Worm (Caenorhabditis elegans) whole organism, late embryonic: ENCODE results near the gene dlat-2.

Experiments used
- C08G9.2 ChIP-seq: sonication (generic microtip); optimal IDR thresholded peaks from 2 replicates; lab custom pipeline; 2016; ENCODE audit warnings: mild to moderate bottlenecking, missing genetic modification characterization, moderate library complexity, missing compliant biosample characterization
- C38D4.7 ChIP-seq: fragments of 200-800 bp; sonication (Bioruptor generic); optimal IDR thresholded peaks from 2 replicates; lab custom pipeline; 2018; ENCODE audit warnings: mild to moderate bottlenecking, missing genetic modification characterization, moderate library complexity, missing compliant biosample characterization
- F13H6.1 ChIP-seq: sonication (generic microtip); optimal IDR thresholded peaks from 2 replicates; lab custom pipeline; 2016; ENCODE audit warnings: missing genetic modification characterization, missing compliant biosample characterization
- K02D7.2 ChIP-seq: sonication (generic microtip); optimal IDR thresholded peaks from 2 replicates; lab custom pipeline; 2017; ENCODE audit warnings: mild to moderate bottlenecking, missing genetic modification characterization, missing compliant biosample characterization
- T23F11.4 ChIP-seq: fragments of 200-800 bp; sonication (Bioruptor generic); optimal IDR thresholded peaks from 2 replicates; lab custom pipeline; 2018; ENCODE audit warnings: mild to moderate bottlenecking, missing genetic modification characterization, missing compliant biosample characterization
- ahr-1 ChIP-seq: sonication (generic microtip); optimal IDR thresholded peaks from 2 replicates; lab custom pipeline; 2016; ENCODE audit warnings: missing genetic modification characterization, missing compliant biosample characterization
- ama-1 ChIP-seq: fragments of 150-350 bp; optimal IDR thresholded peaks from 2 replicates; lab custom pipeline; 2014
- ceh-14 ChIP-seq: sonication (generic microtip); optimal IDR thresholded peaks from 2 replicates; lab custom pipeline; 2016; ENCODE audit warnings: missing genotype, missing genetic modification characterization, missing compliant biosample characterization
- ceh-19 ChIP-seq: fragments of 200-800 bp; sonication (Bioruptor generic); optimal IDR thresholded peaks from 2 replicates; lab custom pipeline; 2018; ENCODE audit warnings: mild to moderate bottlenecking, missing genetic modification characterization, missing compliant biosample characterization
- ceh-22 ChIP-seq: sonication (generic microtip); optimal IDR thresholded peaks from 2 replicates; lab custom pipeline; 2017; ENCODE audit warnings: missing biosample characterization, missing genetic modification characterization
- ceh-24 ChIP-seq: sonication (generic microtip); optimal IDR thresholded peaks from 2 replicates; lab custom pipeline; 2016; ENCODE audit warnings: mild to moderate bottlenecking, missing genetic modification characterization, missing compliant biosample characterization
- ceh-45 ChIP-seq: fragments of 200-800 bp; sonication (Bioruptor generic); IDR thresholded peaks from 2 replicates; pipeline ENCODE4 v1.3.6; 2022; ENCODE audit warnings: missing genetic modification reagents, missing genetic modification characterization, missing compliant biosample characterization
- ceh-6 ChIP-seq: fragments of 200-800 bp; sonication (Bioruptor generic); optimal IDR thresholded peaks from 2 replicates; lab custom pipeline; 2018; ENCODE audit warnings: mild to moderate bottlenecking, missing genetic modification characterization, missing compliant biosample characterization
- dve-1 ChIP-seq: sonication (generic microtip); optimal IDR thresholded peaks from 2 replicates; lab custom pipeline; 2017; ENCODE audit warnings: antibody characterized with exemption, mild to moderate bottlenecking, missing genetic modification characterization, missing compliant biosample characterization
- elt-4 ChIP-seq: sonication (generic microtip); optimal IDR thresholded peaks from 2 replicates; lab custom pipeline; 2016; ENCODE audit warnings: missing genetic modification characterization, missing compliant biosample characterization
- ets-4 ChIP-seq: sonication (generic microtip); optimal IDR thresholded peaks from 2 replicates; lab custom pipeline; 2016; ENCODE audit warnings: missing genetic modification characterization, missing compliant biosample characterization
- fax-1 ChIP-seq: sonication (generic microtip); optimal IDR thresholded peaks from 2 replicates; lab custom pipeline; 2016; ENCODE audit warnings: missing genotype, missing genetic modification characterization, missing compliant biosample characterization
- fkh-10 ChIP-seq: fragments of 150-350 bp; optimal IDR thresholded peaks from 2 replicates; lab custom pipeline; 2014; ENCODE audit warnings: missing biosample characterization, missing genetic modification reagents, missing genetic modification characterization
- fkh-6 ChIP-seq: sonication (generic microtip); optimal IDR thresholded peaks from 2 replicates; lab custom pipeline; 2016; ENCODE audit warnings: missing genetic modification characterization, missing compliant biosample characterization
- gmeb-2 ChIP-seq: sonication (generic microtip); optimal IDR thresholded peaks from 2 replicates; lab custom pipeline; 2016; ENCODE audit warnings: missing genetic modification characterization, inconsistent platforms, missing compliant biosample characterization
- hlh-30 ChIP-seq: sonication (generic microtip); optimal IDR thresholded peaks from 2 replicates; lab custom pipeline; 2017; ENCODE audit warnings: antibody characterized with exemption, missing genetic modification characterization, missing compliant biosample characterization; ENCODE audit not compliant: insufficient read depth
- lim-6 ChIP-seq: sonication (generic microtip); optimal IDR thresholded peaks from 2 replicates; lab custom pipeline; 2016; ENCODE audit warnings: missing genetic modification characterization, missing compliant biosample characterization
- lin-11 ChIP-seq: fragments of 200-800 bp; sonication (Bioruptor generic); optimal IDR thresholded peaks from 2 replicates; lab custom pipeline; 2018; ENCODE audit warnings: mild to moderate bottlenecking, missing genetic modification characterization, missing compliant biosample characterization
- madf-2 ChIP-seq: sonication (generic microtip); optimal IDR thresholded peaks from 2 replicates; lab custom pipeline; 2017; ENCODE audit warnings: missing genetic modification characterization, missing compliant biosample characterization
- nfya-1 ChIP-seq: sonication (generic microtip); optimal IDR thresholded peaks from 2 replicates; lab custom pipeline; 2017; ENCODE audit warnings: missing genetic modification characterization, mild to moderate bottlenecking, missing compliant biosample characterization, antibody characterized with exemption, moderate library complexity
- nhr-11 ChIP-seq: fragments of 150-350 bp; optimal IDR thresholded peaks from 2 replicates; lab custom pipeline; 2014; ENCODE audit warnings: missing biosample characterization, missing genetic modification characterization
- nhr-232 ChIP-seq: sonication (generic microtip); optimal IDR thresholded peaks from 2 replicates; lab custom pipeline; 2016; ENCODE audit warnings: missing genetic modification characterization, missing compliant biosample characterization
- odd-2 ChIP-seq: sonication (generic microtip); optimal IDR thresholded peaks from 2 replicates; lab custom pipeline; 2017; ENCODE audit warnings: antibody characterized with exemption, mild to moderate bottlenecking, missing genetic modification characterization, missing compliant biosample characterization
- pag-3 ChIP-seq: sonication (generic microtip); optimal IDR thresholded peaks from 2 replicates; lab custom pipeline; 2016; ENCODE audit warnings: missing compliant biosample characterization, missing genetic modification characterization, borderline replicate concordance
- pax-1 ChIP-seq: fragments of 150-350 bp; optimal IDR thresholded peaks from 2 replicates; lab custom pipeline; 2014; ENCODE audit warnings: missing biosample characterization, missing genetic modification characterization
- pros-1 ChIP-seq: fragments of 150-350 bp; optimal IDR thresholded peaks from 2 replicates; lab custom pipeline; 2014; ENCODE audit warnings: missing biosample characterization, missing genetic modification reagents, missing genetic modification characterization
- ref-2 ChIP-seq: sonication (generic microtip); optimal IDR thresholded peaks from 2 replicates; lab custom pipeline; 2016; ENCODE audit warnings: missing genetic modification characterization, missing compliant biosample characterization
- rnt-1 ChIP-seq: sonication (generic microtip); optimal IDR thresholded peaks from 2 replicates; lab custom pipeline; 2016; ENCODE audit warnings: missing genetic modification characterization, missing compliant biosample characterization
- syd-9 ChIP-seq: sonication (generic microtip); optimal IDR thresholded peaks from 2 replicates; lab custom pipeline; 2016; ENCODE audit warnings: mild to moderate bottlenecking, missing genetic modification characterization, moderate library complexity, missing compliant biosample characterization
- tbx-7 ChIP-seq: sonication (generic microtip); optimal IDR thresholded peaks from 2 replicates; lab custom pipeline; 2016; ENCODE audit warnings: missing genotype, missing genetic modification characterization, missing compliant biosample characterization
- unc-55 ChIP-seq: sonication (generic microtip); optimal IDR thresholded peaks from 2 replicates; lab custom pipeline; 2017; ENCODE audit warnings: missing biosample characterization, missing genetic modification reagents, missing genetic modification characterization

Gene dlat-2

DNA sequence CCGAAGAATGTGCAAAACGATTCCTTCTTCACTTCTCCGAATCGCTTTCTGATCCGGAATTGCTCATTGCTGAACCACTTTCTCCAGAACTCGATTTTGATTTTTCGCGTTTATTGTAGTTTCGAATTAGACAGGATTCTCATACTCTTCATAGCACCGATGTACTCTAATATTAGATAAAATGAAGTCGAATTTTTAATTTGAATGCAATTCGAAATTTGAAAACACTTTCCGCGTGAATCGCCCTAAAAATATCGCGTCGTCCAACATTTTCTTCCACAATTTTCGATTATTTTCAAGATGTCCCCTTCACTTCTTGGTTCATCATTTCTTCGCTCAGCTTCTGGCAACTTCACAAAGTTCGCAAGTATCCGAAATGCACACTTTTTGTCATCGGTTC is 1.6 kb downstream of the dlat-2 start, which contains the start of gene C30H6.8:
Gene C30H6.8 (plus strand): TSS at position 301 of the 400 bp plus-strand sequence.
- TF ChIP-seq lim-6 (tag; lab: Kevin White, UChicago), result no peak
- TF ChIP-seq ahr-1 (tag; lab: Kevin White, UChicago), result no peak
- TF ChIP-seq F13H6.1 (tag; lab: Kevin White, UChicago), result no peak
- no peak for TF ChIP-seq pros-1
- no peak for TF ChIP-seq fkh-10 (GFP tag; lab: Kevin White, UChicago)
- TF ChIP-seq ceh-45 (GFP tag; lab: Robert Waterston, UW), result no peak
- TF ChIP-seq lin-11 (tag; lab: Kevin White, UChicago), result no peak
- TF ChIP-seq ref-2 (tag; lab: Kevin White, UChicago), result no peak
- TF ChIP-seq odd-2 (tag; lab: Kevin White, UChicago), result no peak
- TF ChIP-seq T23F11.4 (GFP tag; lab: Kevin White, UChicago), result no peak
- TF ChIP-seq gmeb-2 (tag; lab: Kevin White, UChicago), result no peak
- no peak for TF ChIP-seq ceh-24 (tag; lab: Kevin White, UChicago)
- TF ChIP-seq K02D7.2 (tag; lab: Kevin White, UChicago), result no peak
- no peak for TF ChIP-seq fkh-6 (tag; lab: Kevin White, UChicago)
- no peak for TF ChIP-seq pag-3 (tag; lab: Kevin White, UChicago)
- no peak for TF ChIP-seq ama-1 (lab: Kevin White, UChicago)
- TF ChIP-seq, all 69 proteins: peak for 0

DNA sequence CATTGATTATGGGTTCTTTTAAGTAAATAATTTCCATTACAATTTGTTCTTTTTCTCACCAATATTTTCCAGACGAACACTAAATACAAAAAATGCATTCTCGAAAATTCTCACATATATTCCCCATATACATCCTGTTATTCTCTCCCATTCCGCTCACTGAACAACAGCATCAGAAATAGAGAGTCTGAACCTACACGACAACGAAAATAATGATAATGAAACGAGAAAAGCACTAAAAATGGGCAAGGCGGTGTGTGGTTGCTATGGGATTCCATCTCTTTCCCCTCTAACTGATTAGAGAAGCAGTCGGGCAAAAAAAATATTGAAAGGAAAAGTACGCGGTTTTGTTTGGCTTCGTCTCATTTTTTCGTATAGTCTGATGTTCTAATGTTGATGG is 2.6 kb downstream of the dlat-2 start, which contains the start of gene C30H6.12:
Gene C30H6.12 (plus strand): TSS at position 301 of the 400 bp plus-strand sequence.
- TF ChIP-seq unc-55 (GFP tag; lab: Kevin White, UChicago) (no peak), madf-2 (tag; lab: Kevin White, UChicago) (no peak), ets-4 (no peak)

DNA sequence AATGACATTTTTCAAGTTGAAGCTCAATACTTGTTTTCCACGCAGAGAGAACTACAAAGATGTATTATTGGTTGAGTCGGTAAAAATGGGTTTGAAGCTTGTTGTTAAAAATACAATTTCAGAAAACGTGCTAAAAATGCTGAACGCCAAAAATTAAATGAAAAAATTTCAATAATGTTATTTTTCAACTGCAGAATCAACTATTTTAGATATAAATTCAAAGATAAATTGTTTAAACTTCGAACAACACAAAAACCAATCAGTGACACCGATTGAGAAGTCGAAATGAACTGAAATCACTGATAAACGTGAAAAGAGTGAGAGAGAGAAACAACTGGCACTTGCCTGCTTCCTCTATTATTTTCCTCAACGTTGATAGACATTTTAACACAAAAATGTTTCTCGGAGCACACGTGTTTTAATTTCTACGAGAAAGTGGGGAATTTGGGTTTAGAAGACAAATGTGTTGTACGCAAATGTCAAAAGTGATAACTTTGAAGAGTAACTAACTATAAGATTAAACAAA is 7.1 kb downstream of the dlat-2 start, which contains the start of gene T02D1.8:
Gene T02D1.8 (minus strand): TSS at position 51 of the 526 bp plus-strand sequence.
- TF ChIP-seq nhr-232 (no peak), dve-1 (no peak), ref-2 (tag; lab: Kevin White, UChicago) (no peak), ceh-14 (tag; lab: Kevin White, UChicago) (no peak), pax-1 (tag; lab: Kevin White, UChicago) (no peak), fkh-10 (GFP tag; lab: Kevin White, UChicago) (no peak), pag-3 (tag; lab: Kevin White, UChicago) (no peak), elt-4 (tag; lab: Kevin White, UChicago) (no peak), C38D4.7 (GFP tag; lab: Kevin White, UChicago) (no peak), rnt-1 (tag; lab: Kevin White, UChicago) (no peak), ceh-24 (tag; lab: Kevin White, UChicago) (no peak), ceh-22 (tag; lab: Kevin White, UChicago) (no peak), nhr-11 (tag; lab: Kevin White, UChicago) (no peak), syd-9 (tag; lab: Kevin White, UChicago) (no peak), ceh-19 (GFP tag; lab: Kevin White, UChicago) (no peak), C08G9.2 (tag; lab: Kevin White, UChicago) (no peak)

DNA sequence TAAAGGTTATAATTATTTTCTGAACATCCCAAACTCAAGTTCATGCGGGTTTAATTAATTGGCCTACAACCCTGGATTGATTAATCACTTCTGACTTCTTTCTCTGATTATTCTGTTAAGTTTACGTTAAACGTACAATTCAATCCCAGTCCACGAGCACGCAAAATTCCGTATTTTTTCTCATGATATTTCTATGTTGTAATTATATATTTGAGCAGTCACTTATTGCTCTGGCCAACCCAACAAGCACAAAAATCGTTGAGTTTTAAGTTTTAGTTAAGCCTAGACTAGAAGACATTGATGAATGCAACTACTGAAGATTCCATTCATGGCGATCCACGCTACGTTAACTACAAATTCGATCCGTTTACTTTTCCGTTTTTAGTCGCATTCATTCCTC is 15.5 kb downstream of the dlat-2 start, which contains the start of gene sru-15:
Gene sru-15 (plus strand): TSS at position 301 of the 400 bp plus-strand sequence.
- TF ChIP-seq nfya-1 (tag; lab: Kevin White, UChicago), result no peak
- no peak for TF ChIP-seq tbx-7
- no peak for TF ChIP-seq ceh-6 (GFP tag; lab: Kevin White, UChicago)
- no peak for TF ChIP-seq syd-9 (tag; lab: Kevin White, UChicago)
- TF ChIP-seq pag-3 (tag; lab: Kevin White, UChicago), result no peak
- TF ChIP-seq hlh-30 (tag; lab: Kevin White, UChicago), result no peak
- no peak for TF ChIP-seq fax-1 (tag; lab: Kevin White, UChicago)
